Worm (Caenorhabditis elegans) whole organism, late embryonic: ENCODE measurements around the gene ccr-4.

Experiments
- C08G9.2 ChIP-seq: sonication (generic microtip); optimal IDR thresholded peaks from 2 replicates; lab custom pipeline; 2016; ENCODE audit warnings: mild to moderate bottlenecking, missing genetic modification characterization, moderate library complexity, missing compliant biosample characterization
- F13H6.1 ChIP-seq: sonication (generic microtip); optimal IDR thresholded peaks from 2 replicates; lab custom pipeline; 2016; ENCODE audit warnings: missing genetic modification characterization, missing compliant biosample characterization
- K09A11.1 ChIP-seq: sonication (generic microtip); optimal IDR thresholded peaks from 2 replicates; lab custom pipeline; 2017; ENCODE audit warnings: antibody characterized with exemption, mild to moderate bottlenecking, missing genetic modification characterization, missing compliant biosample characterization; ENCODE audit not compliant: insufficient read depth
- T23F11.4 ChIP-seq: fragments of 200-800 bp; sonication (Bioruptor generic); optimal IDR thresholded peaks from 2 replicates; lab custom pipeline; 2018; ENCODE audit warnings: mild to moderate bottlenecking, missing genetic modification characterization, missing compliant biosample characterization
- Y22D7AL.16 ChIP-seq: sonication (generic microtip); optimal IDR thresholded peaks from 2 replicates; lab custom pipeline; 2016; ENCODE audit warnings: missing genetic modification characterization, missing compliant biosample characterization
- ahr-1 ChIP-seq: sonication (generic microtip); optimal IDR thresholded peaks from 2 replicates; lab custom pipeline; 2016; ENCODE audit warnings: missing genetic modification characterization, missing compliant biosample characterization
- ceh-14 ChIP-seq: sonication (generic microtip); optimal IDR thresholded peaks from 2 replicates; lab custom pipeline; 2016; ENCODE audit warnings: missing genotype, missing genetic modification characterization, missing compliant biosample characterization
- ceh-18 ChIP-seq: sonication (generic microtip); optimal IDR thresholded peaks from 2 replicates; lab custom pipeline; 2016; ENCODE audit warnings: missing genetic modification characterization, missing compliant biosample characterization
- ceh-19 ChIP-seq: fragments of 200-800 bp; sonication (Bioruptor generic); optimal IDR thresholded peaks from 2 replicates; lab custom pipeline; 2018; ENCODE audit warnings: mild to moderate bottlenecking, missing genetic modification characterization, missing compliant biosample characterization
- ceh-2 ChIP-seq: sonication (generic microtip); optimal IDR thresholded peaks from 2 replicates; lab custom pipeline; 2016; ENCODE audit warnings: missing genotype, missing genetic modification characterization, missing compliant biosample characterization
- ceh-24 ChIP-seq: sonication (generic microtip); optimal IDR thresholded peaks from 2 replicates; lab custom pipeline; 2016; ENCODE audit warnings: mild to moderate bottlenecking, missing genetic modification characterization, missing compliant biosample characterization
- ceh-30 ChIP-seq: fragments of 150-350 bp; optimal IDR thresholded peaks from 2 replicates; lab custom pipeline; 2014; ENCODE audit warnings: missing biosample characterization, missing genetic modification characterization
- ceh-45 ChIP-seq: fragments of 200-800 bp; sonication (Bioruptor generic); IDR thresholded peaks from 2 replicates; pipeline ENCODE4 v1.3.6; 2022; ENCODE audit warnings: missing genetic modification reagents, missing genetic modification characterization, missing compliant biosample characterization
- ceh-48 ChIP-seq: sonication (generic microtip); optimal IDR thresholded peaks from 2 replicates; lab custom pipeline; 2016; ENCODE audit warnings: missing genetic modification characterization, inconsistent platforms, missing compliant biosample characterization
- ceh-9 ChIP-seq: sonication (generic microtip); optimal IDR thresholded peaks from 2 replicates; lab custom pipeline; 2016; ENCODE audit warnings: mild to moderate bottlenecking, missing genetic modification characterization, inconsistent platforms, missing compliant biosample characterization
- che-1 ChIP-seq: sonication (generic microtip); optimal IDR thresholded peaks from 2 replicates; lab custom pipeline; 2016; ENCODE audit warnings: mild to moderate bottlenecking, missing genetic modification characterization, missing compliant biosample characterization
- dmd-4 ChIP-seq: sonication (generic microtip); optimal IDR thresholded peaks from 2 replicates; lab custom pipeline; 2016; ENCODE audit warnings: borderline replicate concordance, missing genetic modification characterization, missing compliant biosample characterization
- dve-1 ChIP-seq: sonication (generic microtip); optimal IDR thresholded peaks from 2 replicates; lab custom pipeline; 2017; ENCODE audit warnings: antibody characterized with exemption, mild to moderate bottlenecking, missing genetic modification characterization, missing compliant biosample characterization
- ets-4 ChIP-seq: sonication (generic microtip); optimal IDR thresholded peaks from 2 replicates; lab custom pipeline; 2016; ENCODE audit warnings: missing genetic modification characterization, missing compliant biosample characterization
- eyg-1 ChIP-seq: sonication (generic microtip); optimal IDR thresholded peaks from 2 replicates; lab custom pipeline; 2016; ENCODE audit warnings: missing genotype, missing genetic modification characterization, missing compliant biosample characterization
- fax-1 ChIP-seq: sonication (generic microtip); optimal IDR thresholded peaks from 2 replicates; lab custom pipeline; 2016; ENCODE audit warnings: missing genotype, missing genetic modification characterization, missing compliant biosample characterization
- fkh-6 ChIP-seq: sonication (generic microtip); optimal IDR thresholded peaks from 2 replicates; lab custom pipeline; 2016; ENCODE audit warnings: missing genetic modification characterization, missing compliant biosample characterization
- gmeb-2 ChIP-seq: sonication (generic microtip); optimal IDR thresholded peaks from 2 replicates; lab custom pipeline; 2016; ENCODE audit warnings: missing genetic modification characterization, inconsistent platforms, missing compliant biosample characterization
- hlh-13 ChIP-seq: fragments of 200-800 bp; sonication (Bioruptor generic); optimal IDR thresholded peaks from 2 replicates; lab custom pipeline; 2018; ENCODE audit warnings: mild to moderate bottlenecking, missing genetic modification characterization, missing compliant biosample characterization
- hlh-6 ChIP-seq: sonication (generic microtip); optimal IDR thresholded peaks from 2 replicates; lab custom pipeline; 2016; ENCODE audit warnings: missing genotype, missing genetic modification characterization, missing compliant biosample characterization
- hlh-8 ChIP-seq: sonication (generic microtip); optimal IDR thresholded peaks from 2 replicates; lab custom pipeline; 2016; ENCODE audit warnings: missing genotype, missing genetic modification characterization, missing compliant biosample characterization
- lim-6 ChIP-seq: sonication (generic microtip); optimal IDR thresholded peaks from 2 replicates; lab custom pipeline; 2016; ENCODE audit warnings: missing genetic modification characterization, missing compliant biosample characterization
- lin-11 ChIP-seq: fragments of 200-800 bp; sonication (Bioruptor generic); optimal IDR thresholded peaks from 2 replicates; lab custom pipeline; 2018; ENCODE audit warnings: mild to moderate bottlenecking, missing genetic modification characterization, missing compliant biosample characterization
- nfya-1 ChIP-seq: sonication (generic microtip); optimal IDR thresholded peaks from 2 replicates; lab custom pipeline; 2017; ENCODE audit warnings: missing genetic modification characterization, mild to moderate bottlenecking, missing compliant biosample characterization, antibody characterized with exemption, moderate library complexity
- nhr-11 ChIP-seq: fragments of 150-350 bp; optimal IDR thresholded peaks from 2 replicates; lab custom pipeline; 2014; ENCODE audit warnings: missing biosample characterization, missing genetic modification characterization
- nhr-232 ChIP-seq: sonication (generic microtip); optimal IDR thresholded peaks from 2 replicates; lab custom pipeline; 2016; ENCODE audit warnings: missing genetic modification characterization, missing compliant biosample characterization
- odd-2 ChIP-seq: sonication (generic microtip); optimal IDR thresholded peaks from 2 replicates; lab custom pipeline; 2017; ENCODE audit warnings: antibody characterized with exemption, mild to moderate bottlenecking, missing genetic modification characterization, missing compliant biosample characterization
- pha-2 ChIP-seq: sonication (generic microtip); optimal IDR thresholded peaks from 2 replicates; lab custom pipeline; 2017; ENCODE audit warnings: mild to moderate bottlenecking, missing genetic modification characterization, missing compliant biosample characterization
- pha-4 ChIP-seq: fragments of 150-350 bp; optimal IDR thresholded peaks from 2 replicates; lab custom pipeline; 2018; ENCODE audit warnings: missing biosample characterization, missing genetic modification reagents, missing genetic modification characterization
- pros-1 ChIP-seq: fragments of 150-350 bp; optimal IDR thresholded peaks from 2 replicates; lab custom pipeline; 2014; ENCODE audit warnings: missing biosample characterization, missing genetic modification reagents, missing genetic modification characterization
- sdc-2 ChIP-seq: sonication (generic microtip); optimal IDR thresholded peaks from 2 replicates; lab custom pipeline; 2016; ENCODE audit warnings: missing genotype, missing genetic modification characterization, missing compliant biosample characterization
- sox-4 ChIP-seq: sonication (generic microtip); optimal IDR thresholded peaks from 2 replicates; lab custom pipeline; 2017; ENCODE audit warnings: mild to moderate bottlenecking, missing genetic modification characterization, inconsistent platforms, missing compliant biosample characterization
- syd-9 ChIP-seq: sonication (generic microtip); optimal IDR thresholded peaks from 2 replicates; lab custom pipeline; 2016; ENCODE audit warnings: mild to moderate bottlenecking, missing genetic modification characterization, moderate library complexity, missing compliant biosample characterization
- tbx-2 ChIP-seq: sonication (generic microtip); optimal IDR thresholded peaks from 2 replicates; lab custom pipeline; 2016; ENCODE audit warnings: missing genetic modification characterization, missing compliant biosample characterization
- tbx-7 ChIP-seq: sonication (generic microtip); optimal IDR thresholded peaks from 2 replicates; lab custom pipeline; 2016; ENCODE audit warnings: missing genotype, missing genetic modification characterization, missing compliant biosample characterization
- unc-42 ChIP-seq: sonication (generic microtip); optimal IDR thresholded peaks from 2 replicates; lab custom pipeline; 2016; ENCODE audit warnings: missing genotype, missing genetic modification characterization, missing compliant biosample characterization
- unc-55 ChIP-seq: sonication (generic microtip); optimal IDR thresholded peaks from 2 replicates; lab custom pipeline; 2017; ENCODE audit warnings: missing biosample characterization, missing genetic modification reagents, missing genetic modification characterization
- zip-5 ChIP-seq: sonication (generic microtip); optimal IDR thresholded peaks from 2 replicates; lab custom pipeline; 2016; ENCODE audit warnings: missing genetic modification characterization, missing compliant biosample characterization

The ccr-4 gene

DNA sequence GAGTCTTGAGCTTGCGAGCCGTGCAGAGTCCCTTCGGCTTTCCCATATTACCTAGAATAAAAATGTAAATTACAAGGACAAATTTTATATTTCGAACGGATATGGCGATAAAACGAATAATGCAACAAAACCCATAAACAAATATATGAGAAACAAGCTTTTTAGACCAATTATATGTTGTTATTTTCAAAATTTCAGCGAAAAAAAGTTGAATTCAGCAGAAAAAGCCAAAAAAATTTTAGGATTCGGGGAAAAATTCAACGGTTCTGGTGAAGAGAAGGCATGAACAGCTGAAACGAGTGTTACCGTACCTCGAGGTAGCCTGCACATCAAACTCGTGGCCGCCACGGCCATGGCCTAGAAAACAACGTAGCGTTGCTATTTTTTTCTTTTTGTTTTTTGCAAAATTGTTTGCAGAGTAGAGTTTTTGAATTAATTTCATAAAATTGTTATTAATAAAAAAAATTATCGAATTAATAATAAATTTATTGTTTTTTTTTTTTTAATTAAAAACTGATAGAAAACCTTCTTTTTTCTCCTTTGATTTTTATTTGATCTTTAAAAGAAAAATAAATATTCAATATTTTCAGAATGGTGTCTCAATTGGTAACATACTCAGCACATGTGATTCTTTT, 29.8 kb downstream of the ccr-4 start, which contains the start of the genes rps-23 and dpm-3 (continued):
- TF ChIP-seq hlh-13 (GFP tag; lab: Kevin White, UChicago) (peak; percentile 57), nhr-232 (tag; lab: Kevin White, UChicago) (no peak), hlh-8 (tag; lab: Kevin White, UChicago) (peak; percentile 75), nhr-11 (tag; lab: Kevin White, UChicago) (no peak), ceh-48 (tag; lab: Kevin White, UChicago) (no peak), ceh-19 (GFP tag; lab: Kevin White, UChicago) (no peak), zip-5 (peak; percentile 94), ceh-18 (tag; lab: Kevin White, UChicago) (peak; percentile 64), odd-2 (tag; lab: Kevin White, UChicago) (no peak), ceh-9 (no peak), K09A11.1 (tag; lab: Kevin White, UChicago) (no peak), ceh-24 (tag; lab: Kevin White, UChicago) (no peak), pros-1 (tag; lab: Kevin White, UChicago) (no peak), fax-1 (tag; lab: Kevin White, UChicago) (peak; percentile 76), tbx-2 (tag; lab: Kevin White, UChicago) (peak; percentile 93), hlh-6 (tag; lab: Kevin White, UChicago) (peak; percentile 20), F13H6.1 (tag; lab: Kevin White, UChicago) (peak; percentile 37), dmd-4 (tag; lab: Kevin White, UChicago) (no peak), dve-1 (peak; percentile 62), sox-4 (tag; lab: Kevin White, UChicago) (no peak), gmeb-2 (no peak), ceh-30 (tag; lab: Kevin White, UChicago) (peak; percentile 13), ahr-1 (tag; lab: Kevin White, UChicago) (no peak), ceh-2 (tag; lab: Kevin White, UChicago) (peak; percentile 90), C08G9.2 (tag; lab: Kevin White, UChicago) (peak; percentile 92), Y22D7AL.16 (peak; percentile 58), fkh-6 (tag; lab: Kevin White, UChicago) (peak; percentile 76), T23F11.4 (GFP tag; lab: Kevin White, UChicago) (peak; percentile 10), nfya-1 (peak; percentile 90), unc-42 (tag; lab: Kevin White, UChicago) (peak; percentile 69), lim-6 (tag; lab: Kevin White, UChicago) (peak; percentile 84), eyg-1 (peak; percentile 19), ceh-14 (tag; lab: Kevin White, UChicago) (peak; percentile 35), che-1 (tag; lab: Kevin White, UChicago) (peak; percentile 26), pha-2 (peak; percentile 65), syd-9 (tag; lab: Kevin White, UChicago) (no peak), lin-11 (tag; lab: Kevin White, UChicago) (no peak), unc-55 (GFP tag; lab: Kevin White, UChicago) (peak; percentile 46), ceh-45 (GFP tag; lab: Robert Waterston, UW) (no peak), tbx-7 (tag; lab: Kevin White, UChicago) (peak; percentile 64), ets-4 (peak; percentile 93), pha-4 (tag; lab: Kevin White, UChicago) (no peak), sdc-2 (peak; percentile 6)
